Fruit fly (Drosophila melanogaster) whole organism, embryonic: ENCODE data around the gene CG43179.

ENCODE experiments used
- BEAF-32 ChIP-seq: fragments of 200-800 bp; sonication (Bioruptor generic); optimal IDR thresholded peaks from 3 replicates; lab custom pipeline; 2017; ENCODE audit warnings: missing biosample characterization, missing genetic modification characterization, mild to moderate bottlenecking, moderate library complexity, missing genetic modification reagents
- Blimp-1 ChIP-seq: fragments of 200-800 bp; sonication (Bioruptor generic); optimal IDR thresholded peaks from 3 replicates; lab custom pipeline; 2018; ENCODE audit warnings: missing biosample characterization, missing genetic modification characterization, mild to moderate bottlenecking, moderate library complexity, missing genetic modification reagents
- CG12769 ChIP-seq: fragments of 200-800 bp; sonication (Bioruptor generic); optimal IDR thresholded peaks from 2 replicates; lab custom pipeline; 2019; ENCODE audit warnings: missing biosample characterization, mild to moderate bottlenecking, missing genetic modification characterization, moderate library complexity
- CG13287 ChIP-seq: fragments of 200-800 bp; sonication (Bioruptor generic); IDR thresholded peaks from 2 replicates; pipeline ENCODE4 v1.3.6; 2022; ENCODE audit warnings: missing biosample characterization, missing genetic modification characterization; ENCODE audit not compliant: partially characterized antibody
- CG14710 ChIP-seq: fragments of 200-800 bp; sonication (Bioruptor generic); optimal IDR thresholded peaks from 3 replicates; lab custom pipeline; 2019; ENCODE audit warnings: missing biosample characterization, mild to moderate bottlenecking, missing genetic modification characterization, moderate library complexity
- CG33557 ChIP-seq: fragments of 200-800 bp; sonication (Bioruptor generic); optimal IDR thresholded peaks from 2 replicates; lab custom pipeline; 2019; ENCODE audit warnings: missing biosample characterization, mild to moderate bottlenecking, missing genetic modification characterization, moderate library complexity
- CG3995 ChIP-seq: fragments of 200-800 bp; sonication (Bioruptor generic); optimal IDR thresholded peaks from 3 replicates; lab custom pipeline; 2016; ENCODE audit warnings: missing biosample characterization, missing genetic modification characterization
- CG4328 ChIP-seq: fragments of 200-800 bp; sonication (Bioruptor generic); optimal IDR thresholded peaks from 3 replicates; lab custom pipeline; 2017; ENCODE audit warnings: missing biosample characterization, missing genetic modification reagents, missing genetic modification characterization
- CG4617 ChIP-seq: fragments of 200-800 bp; sonication (Bioruptor generic); optimal IDR thresholded peaks from 3 replicates; lab custom pipeline; 2016; ENCODE audit warnings: missing biosample characterization, missing genetic modification characterization, borderline replicate concordance
- CG6813 ChIP-seq: fragments of 200-800 bp; sonication (Bioruptor generic); optimal IDR thresholded peaks from 2 replicates; lab custom pipeline; 2017; ENCODE audit warnings: missing biosample characterization, missing genetic modification characterization, mild to moderate bottlenecking, moderate library complexity, missing genetic modification reagents
- CG7745 ChIP-seq: fragments of 200-800 bp; sonication (Bioruptor generic); optimal IDR thresholded peaks from 2 replicates; lab custom pipeline; 2018; ENCODE audit warnings: missing biosample characterization, mild to moderate bottlenecking, missing genetic modification characterization, moderate library complexity
- CG7928 ChIP-seq: fragments of 200-800 bp; sonication (Bioruptor generic); optimal IDR thresholded peaks from 2 replicates; lab custom pipeline; 2017; ENCODE audit warnings: missing biosample characterization, mild to moderate bottlenecking, missing genetic modification characterization
- Dll ChIP-seq: fragments of 200-800 bp; sonication (Bioruptor generic); IDR thresholded peaks from 4 replicates; pipeline ENCODE4 v1.3.6; 2022; ENCODE audit warnings: missing biosample characterization, missing genetic modification characterization; ENCODE audit not compliant: partially characterized antibody
- Dp ChIP-seq: fragments of 200-800 bp; sonication (Bioruptor generic); optimal IDR thresholded peaks from 2 replicates; lab custom pipeline; 2018; ENCODE audit warnings: missing biosample characterization, mild to moderate bottlenecking, missing genetic modification characterization, moderate library complexity
- Drgx ChIP-seq: fragments of 200-800 bp; sonication (Bioruptor generic); IDR thresholded peaks from 2 replicates; pipeline ENCODE4 v1.3.6; 2022; ENCODE audit warnings: missing biosample characterization, missing genetic modification characterization
- E2f2 ChIP-seq: fragments of 200-800 bp; sonication (Bioruptor generic); IDR thresholded peaks from 2 replicates; pipeline ENCODE4 v1.3.6; 2022; ENCODE audit warnings: missing biosample characterization, missing genetic modification characterization
- Elba2 ChIP-seq: fragments of 200-800 bp; sonication (Bioruptor generic); optimal IDR thresholded peaks from 3 replicates; lab custom pipeline; 2016; ENCODE audit warnings: missing biosample characterization, missing genetic modification characterization
- MBD-R2 ChIP-seq: fragments of 200-800 bp; sonication (Bioruptor generic); IDR thresholded peaks from 2 replicates; pipeline ENCODE4 v1.3.6; 2022; ENCODE audit warnings: missing biosample characterization, missing genetic modification characterization
- Med ChIP-seq: fragments of 200-800 bp; sonication (Bioruptor generic); peaks from one replicate; lab custom pipeline; 2016; ENCODE audit warnings: missing biosample characterization, missing genetic modification characterization, mild to moderate bottlenecking, inconsistent platforms, moderate library complexity
- Myb ChIP-seq: fragments of 200-800 bp; sonication (Bioruptor generic); optimal IDR thresholded peaks from 2 replicates; lab custom pipeline; 2016; ENCODE audit warnings: missing biosample characterization, missing genetic modification characterization
- Side ChIP-seq: fragments of 200-800 bp; sonication (Bioruptor generic); optimal IDR thresholded peaks from 2 replicates; lab custom pipeline; 2016; ENCODE audit warnings: missing biosample characterization, missing genetic modification characterization
- Sin3A ChIP-seq: fragments of >200 bp; optimal IDR thresholded peaks from 2 replicates; lab custom pipeline; 2018
- Trl ChIP-seq, 3 experiments: fragments of >200 bp in 2 of 3; fragments of 200-800 bp in 1 of 3; sonication (Bioruptor generic) in 1 of 3; optimal IDR thresholded peaks; 2 replicates in 1 of 3; 3 replicates in 2 of 3; lab custom pipeline; 2016 to 2017; ENCODE audit warnings: missing biosample characterization in 1 of 3, missing genetic modification characterization in 1 of 3
- ara ChIP-seq: fragments of 200-800 bp; sonication (Bioruptor generic); IDR thresholded peaks from 2 replicates; pipeline ENCODE4 v1.3.6; 2022; ENCODE audit warnings: missing biosample characterization, missing genetic modification characterization
- cg ChIP-seq: fragments of 200-800 bp; sonication (Bioruptor generic); optimal IDR thresholded peaks from 3 replicates; lab custom pipeline; 2019; ENCODE audit warnings: missing biosample characterization, mild to moderate bottlenecking, missing genetic modification characterization, moderate library complexity
- chinmo ChIP-seq: fragments of 200-800 bp; sonication (Bioruptor generic); IDR thresholded peaks from 4 replicates; pipeline ENCODE4 v1.3.6; 2022; ENCODE audit warnings: missing biosample characterization, missing genetic modification characterization; ENCODE audit not compliant: partially characterized antibody
- chm ChIP-seq: fragments of 200-800 bp; sonication (Bioruptor generic); IDR thresholded peaks from 2 replicates; pipeline ENCODE4 v1.3.6; 2022; ENCODE audit warnings: missing biosample characterization, missing genetic modification characterization
- fru ChIP-seq: fragments of >200 bp; optimal IDR thresholded peaks from 2 replicates; lab custom pipeline; 2017
- gfzf ChIP-seq: fragments of 200-800 bp; sonication (Bioruptor generic); optimal IDR thresholded peaks from 2 replicates; lab custom pipeline; 2016; ENCODE audit warnings: missing biosample characterization, mild to moderate bottlenecking, missing genetic modification characterization, moderate library complexity
- kni ChIP-seq: fragments of 200-800 bp; sonication (Bioruptor generic); optimal IDR thresholded peaks from 3 replicates; lab custom pipeline; 2017; ENCODE audit warnings: mild to moderate bottlenecking, missing biosample characterization, missing genetic modification reagents, missing genetic modification characterization
- knrl ChIP-seq: fragments of 200-800 bp; sonication (Bioruptor generic); IDR thresholded peaks from 3 replicates; pipeline ENCODE4 v1.3.6; 2022; ENCODE audit warnings: missing biosample characterization, missing genetic modification characterization; ENCODE audit not compliant: partially characterized antibody
- lov ChIP-seq, 2 experiments: fragments of 200-800 bp in 1 of 2; fragments of >200 bp in 1 of 2; sonication (Bioruptor generic) in 1 of 2; IDR thresholded peaks in 1 of 2; optimal IDR thresholded peaks in 1 of 2; 2 replicates in 1 of 2; 3 replicates in 1 of 2; pipeline versions ENCODE4 v1.3.6 to Lab custom; 2017 to 2022; ENCODE audit warnings: missing biosample characterization in 1 of 2, missing genetic modification characterization in 1 of 2
- nerfin-1 ChIP-seq: fragments of 200-800 bp; sonication (Bioruptor generic); optimal IDR thresholded peaks from 3 replicates; lab custom pipeline; 2019; ENCODE audit warnings: missing biosample characterization, mild to moderate bottlenecking, missing genetic modification characterization, moderate library complexity
- nom ChIP-seq: fragments of 200-800 bp; sonication (Bioruptor generic); optimal IDR thresholded peaks from 2 replicates; lab custom pipeline; 2017; ENCODE audit warnings: missing biosample characterization, missing genetic modification characterization, mild to moderate bottlenecking, moderate library complexity, missing genetic modification reagents
- otp ChIP-seq: fragments of 200-800 bp; sonication (Bioruptor generic); IDR thresholded peaks from 3 replicates; pipeline ENCODE4, ENCODE4 v1.3.6; 2022; ENCODE audit warnings: missing biosample characterization, missing genetic modification characterization
- prd ChIP-seq, 3 experiments: fragments of >200 bp in 2 of 3; fragments of 200-800 bp in 1 of 3; sonication (Bioruptor generic) in 1 of 3; optimal IDR thresholded peaks in 2 of 3; IDR thresholded peaks in 1 of 3; 2 replicates in 2 of 3; 3 replicates in 1 of 3; pipeline versions ENCODE4 v1.3.6 to Lab custom; 2017 to 2022; ENCODE audit warnings: missing biosample characterization in 1 of 3, missing genetic modification characterization in 1 of 3
- pzg ChIP-seq: fragments of 200-800 bp; sonication (Bioruptor generic); optimal IDR thresholded peaks from 3 replicates; lab custom pipeline; 2018; ENCODE audit warnings: missing biosample characterization, mild to moderate bottlenecking, missing genetic modification characterization, moderate library complexity
- rib ChIP-seq: fragments of 200-800 bp; sonication (Bioruptor generic); IDR thresholded peaks from 2 replicates; pipeline ENCODE4 v1.3.6; 2022; ENCODE audit warnings: missing biosample characterization, missing genetic modification characterization
- sima ChIP-seq: fragments of 200-800 bp; sonication (Bioruptor generic); optimal IDR thresholded peaks from 2 replicates; lab custom pipeline; 2016; ENCODE audit warnings: missing biosample characterization, missing genetic modification characterization
- slou ChIP-seq: fragments of 200-800 bp; sonication (Bioruptor generic); optimal IDR thresholded peaks from 3 replicates; lab custom pipeline; 2016; ENCODE audit warnings: missing biosample characterization, missing genetic modification characterization
- sna ChIP-seq: fragments of 200-800 bp; sonication (Bioruptor generic); IDR thresholded peaks from 2 replicates; pipeline ENCODE4 v1.3.6; 2022; ENCODE audit warnings: missing biosample characterization, missing genetic modification characterization; ENCODE audit not compliant: partially characterized antibody
- sr ChIP-seq: fragments of 200-800 bp; sonication (Bioruptor generic); IDR thresholded peaks from 3 replicates; pipeline ENCODE4 v1.3.6; 2022; ENCODE audit warnings: missing biosample characterization, missing genetic modification characterization
- stwl ChIP-seq: fragments of 200-800 bp; sonication (Bioruptor generic); optimal IDR thresholded peaks from 3 replicates; lab custom pipeline; 2018; ENCODE audit warnings: missing biosample characterization, mild to moderate bottlenecking, missing genetic modification characterization, moderate library complexity
- trem ChIP-seq: fragments of 200-800 bp; optimal IDR thresholded peaks from 3 replicates; lab custom pipeline; 2019; ENCODE audit warnings: missing biosample characterization, mild to moderate bottlenecking, missing genetic modification characterization, moderate library complexity
- unc-4 ChIP-seq: fragments of 200-800 bp; sonication (Bioruptor generic); IDR thresholded peaks from 2 replicates; pipeline ENCODE4 v1.3.6; 2022; ENCODE audit warnings: missing biosample characterization, missing genetic modification characterization; ENCODE audit not compliant: partially characterized antibody

Gene CG43179

DNA sequence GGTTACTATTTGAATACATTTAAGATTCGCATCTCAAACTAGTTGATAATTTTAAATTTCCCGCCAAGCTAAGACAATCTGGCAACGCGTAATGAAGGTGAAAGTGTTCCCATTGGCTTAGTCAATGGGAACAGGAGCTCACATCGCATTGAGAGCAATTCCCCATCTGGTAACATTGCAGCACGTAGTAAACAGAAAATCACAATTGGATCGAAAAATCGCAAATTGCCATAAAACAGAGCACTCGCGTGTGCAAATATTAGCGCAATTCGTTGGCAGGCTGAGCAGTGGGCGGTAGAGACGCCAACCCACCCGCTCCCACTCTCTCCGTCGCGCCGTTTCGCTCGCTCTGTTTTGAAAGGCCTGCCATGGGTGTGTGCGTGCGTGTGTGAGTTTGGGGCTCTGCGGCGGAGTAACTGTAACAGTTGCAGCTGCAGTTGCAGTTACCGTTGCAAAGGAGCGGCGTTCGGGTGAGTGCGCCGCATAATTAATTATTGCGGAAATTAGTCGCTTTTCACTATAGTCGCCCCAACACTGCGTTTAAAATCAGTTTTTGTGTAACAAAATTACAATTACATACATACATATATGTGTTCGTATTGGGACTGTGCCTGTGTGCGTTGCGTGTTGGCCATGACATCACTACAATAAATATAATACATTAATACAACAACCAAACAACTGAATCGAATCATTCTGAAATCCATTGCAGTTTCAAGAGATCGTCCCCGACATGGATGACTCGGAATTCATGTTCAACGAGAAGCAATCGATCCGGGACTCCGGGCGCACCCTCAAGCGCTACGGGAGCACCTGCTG, 42.4 kb downstream of the CG43179 start:
- TF ChIP-seq CG12769 (tag; lab: Kevin White, UChicago) (peak; percentile 2), stwl (tag; lab: Kevin White, UChicago) (peak; percentile 18), sna (GFP tag; lab: Robert Waterston, UW) (0 out of 2 replicates have a peak, but pooled peaks have one; percentile 27), sr (GFP tag; lab: Robert Waterston, UW) (no peak), Drgx (GFP tag; lab: Robert Waterston, UW) (0 out of 2 replicates have a peak, but pooled peaks have one; percentile 20), Trl (optimal IDR thresholded peaks at IDR 0.05; lab: Kevin White, UChicago) (peak; percentile 39 to 46), Trl (GFP tag; optimal IDR thresholded peaks at IDR 0.05; lab: Kevin White, UChicago) (no peak), CG33557 (GFP tag; lab: Kevin White, UChicago) (peak; percentile 18), CG6813 (GFP tag; lab: Kevin White, UChicago) (no peak), Med (peak; percentile 54), sima (GFP tag; lab: Kevin White, UChicago) (no peak), nom (GFP tag; lab: Kevin White, UChicago) (peak; percentile 56), E2f2 (GFP tag; lab: Robert Waterston, UW) (peak; percentile 93), nerfin-1 (tag; lab: Kevin White, UChicago) (peak; percentile 31), CG13287 (GFP tag; lab: Robert Waterston, UW) (0 out of 2 replicates have a peak, but pooled peaks have one; percentile 23), CG7745 (tag; lab: Kevin White, UChicago) (no peak), knrl (GFP tag; lab: Robert Waterston, UW) (0 out of 3 replicates have a peak, but pooled peaks have one; percentile 23), CG4328 (GFP tag; lab: Kevin White, UChicago) (no peak), prd (optimal IDR thresholded peaks at IDR 0.05; lab: Kevin White, UChicago) (no peak), prd (GFP tag; IDR thresholded peaks at IDR 0.05; lab: Robert Waterston, UW) (no peak), rib (peak; percentile 28; the same call in 1 of the 2 replicates), CG4617 (GFP tag; lab: Kevin White, UChicago) (peak; percentile 82), Elba2 (peak; percentile 86), otp (GFP tag; lab: Robert Waterston, UW) (0 out of 3 replicates have a peak, but pooled peaks have one; percentile 32), Side (GFP tag; lab: Kevin White, UChicago) (peak; percentile 4), Dp (GFP tag; lab: Kevin White, UChicago) (peak; percentile 94), cg (GFP tag; lab: Kevin White, UChicago) (peak; percentile 92), lov (optimal IDR thresholded peaks at IDR 0.05; lab: Kevin White, UChicago) (no peak), lov (GFP tag; IDR thresholded peaks at IDR 0.05; lab: Robert Waterston, UW) (0 out of 3 replicates have a peak, but pooled peaks have one; percentile 3), kni (peak; percentile 94), MBD-R2 (GFP tag; lab: Robert Waterston, UW) (peak; percentile 46; the same call in 1 of the 2 replicates), pzg (peak; percentile 46), trem (peak; percentile 68), Myb (GFP tag; lab: Kevin White, UChicago) (peak; percentile 30), unc-4 (GFP tag; lab: Robert Waterston, UW) (0 out of 2 replicates have a peak, but pooled peaks have one; percentile 26), ara (GFP tag; lab: Robert Waterston, UW) (no peak), Sin3A (lab: Kevin White, UChicago) (peak; percentile 7), Dll (GFP tag; lab: Robert Waterston, UW) (peak; percentile 60; the same call in 1 of the 4 replicates), chm (GFP tag; lab: Robert Waterston, UW) (peak; percentile 58; the same call in 1 of the 2 replicates), fru (lab: Kevin White, UChicago) (no peak), chinmo (GFP tag; lab: Robert Waterston, UW) (0 out of 4 replicates have a peak, but pooled peaks have one; percentile 60), Blimp-1 (GFP tag; lab: Kevin White, UChicago) (peak; percentile 99), CG3995 (GFP tag; lab: Kevin White, UChicago) (peak; percentile 67), BEAF-32 (GFP tag; lab: Kevin White, UChicago) (peak; percentile 29), CG7928 (GFP tag; lab: Kevin White, UChicago) (no peak), CG14710 (tag; lab: Kevin White, UChicago) (peak; percentile 40), slou (GFP tag; lab: Kevin White, UChicago) (no peak), gfzf (peak; percentile 56)
